Worm (Caenorhabditis elegans) whole organism, L1 larva: ENCODE data around the gene mtr-4.
A peak's percentile ranks its signal among the peaks of the same experiment; 100 is the strongest.

Experiments
- C04F5.9 ChIP-seq: sonication (generic microtip); optimal IDR thresholded peaks from 2 replicates; lab custom pipeline; 2016; ENCODE audit warnings: missing genetic modification characterization, missing compliant biosample characterization
- C16A3.4 ChIP-seq: fragments of 150-350 bp; optimal IDR thresholded peaks from 2 replicates; lab custom pipeline; 2014; ENCODE audit warnings: missing biosample characterization, missing genetic modification characterization
- F16B12.6 ChIP-seq: fragments of 150-350 bp; optimal IDR thresholded peaks from 2 replicates; lab custom pipeline; 2014; ENCODE audit warnings: missing biosample characterization, missing genetic modification characterization
- alr-1 ChIP-seq: fragments of 200-800 bp; sonication (Bioruptor generic); optimal IDR thresholded peaks from 2 replicates; lab custom pipeline; 2018; ENCODE audit warnings: borderline replicate concordance, mild to moderate bottlenecking, missing genetic modification characterization, missing compliant biosample characterization
- aly-2 ChIP-seq: fragments of 150-350 bp; optimal IDR thresholded peaks from 2 replicates; lab custom pipeline; 2014; ENCODE audit warnings: missing biosample characterization, missing genetic modification characterization
- ama-1 ChIP-seq: fragments of 150-350 bp; optimal IDR thresholded peaks from 2 replicates; lab custom pipeline; 2014
- blmp-1 ChIP-seq: fragments of 150-350 bp; optimal IDR thresholded peaks from 2 replicates; lab custom pipeline; 2014; ENCODE audit warnings: missing biosample characterization, missing genetic modification characterization
- ceh-63 ChIP-seq: fragments of 200-800 bp; sonication (Bioruptor generic); optimal IDR thresholded peaks from 2 replicates; lab custom pipeline; 2018; ENCODE audit warnings: mild to moderate bottlenecking, missing genetic modification characterization, missing compliant biosample characterization
- ceh-82 ChIP-seq, 3 experiments: fragments of 150-350 bp in 1 of 3; sonication (generic microtip) in 2 of 3; optimal IDR thresholded peaks; 2 replicates each; lab custom pipeline; 2014 to 2017; ENCODE audit warnings: missing biosample characterization in 3 of 3, missing genetic modification characterization in 3 of 3
- ceh-88 ChIP-seq: fragments of 200-800 bp; sonication (Bioruptor generic); IDR thresholded peaks from 2 replicates; pipeline ENCODE4 v1.3.6; 2022; ENCODE audit warnings: missing genetic modification characterization, missing compliant biosample characterization
- ceh-90 ChIP-seq: sonication (generic microtip); optimal IDR thresholded peaks from 2 replicates; lab custom pipeline; 2016; ENCODE audit warnings: missing genetic modification characterization, missing compliant biosample characterization
- ces-1 ChIP-seq: fragments of 150-350 bp; optimal IDR thresholded peaks from 2 replicates; lab custom pipeline; 2014; ENCODE audit warnings: missing biosample characterization, missing genetic modification reagents, missing genetic modification characterization
- dpl-1 ChIP-seq, 3 experiments: fragments of 150-350 bp in 2 of 3; sonication (generic microtip) in 1 of 3; optimal IDR thresholded peaks; 2 replicates each; lab custom pipeline; 2014 to 2017; ENCODE audit warnings: missing biosample characterization in 3 of 3, missing genetic modification characterization in 3 of 3, missing genetic modification reagents in 3 of 3
- efl-1 ChIP-seq, 4 experiments: fragments of 150-350 bp; optimal IDR thresholded peaks in 3 of 4; peaks in 1 of 4; 1 replicate in 1 of 4; 2 replicates in 3 of 4; lab custom pipeline; 2014; ENCODE audit warnings: missing biosample characterization in 2 of 4, missing genetic modification characterization in 2 of 4, missing genetic modification reagents in 2 of 4
- egl-27 ChIP-seq, 2 experiments: fragments of 150-350 bp in 1 of 2; sonication (generic microtip); optimal IDR thresholded peaks; 3 replicates each; lab custom pipeline; 2017 to 2018; ENCODE audit warnings: missing biosample characterization in 2 of 2, missing genetic modification characterization in 2 of 2, missing genetic modification reagents in 2 of 2
- elt-2 ChIP-seq: sonication (generic microtip); optimal IDR thresholded peaks from 2 replicates; lab custom pipeline; 2016; ENCODE audit warnings: missing genetic modification characterization, mild to moderate bottlenecking, inconsistent platforms, missing compliant biosample characterization, missing genetic modification reagents
- elt-3 ChIP-seq, 6 experiments: fragments of 150-350 bp in 1 of 6; sonication (generic microtip); optimal IDR thresholded peaks; 2 replicates each; lab custom pipeline; 2017 to 2018; ENCODE audit warnings: missing biosample characterization in 6 of 6, missing genetic modification characterization in 6 of 6, inconsistent platforms in 1 of 6
- fkh-8 ChIP-seq: sonication (generic microtip); optimal IDR thresholded peaks from 2 replicates; lab custom pipeline; 2016; ENCODE audit warnings: mild to moderate bottlenecking, missing genetic modification characterization, missing compliant biosample characterization
- isw-1 ChIP-seq: fragments of 200-800 bp; sonication (Bioruptor generic); IDR thresholded peaks from 2 replicates; pipeline ENCODE4 v1.3.6; 2022; ENCODE audit warnings: missing genetic modification characterization, missing compliant biosample characterization
- jun-1 ChIP-seq: fragments of 150-350 bp; optimal IDR thresholded peaks from 2 replicates; lab custom pipeline; 2014; ENCODE audit warnings: missing biosample characterization, missing genetic modification reagents, missing genetic modification characterization
- lin-14 ChIP-seq: fragments of 200-800 bp; sonication (Bioruptor generic); optimal IDR thresholded peaks from 2 replicates; lab custom pipeline; 2018; ENCODE audit warnings: mild to moderate bottlenecking, missing genetic modification characterization, moderate library complexity, missing compliant biosample characterization
- lin-15B ChIP-seq: fragments of 150-350 bp; sonication (generic microtip); optimal IDR thresholded peaks from 3 replicates; lab custom pipeline; 2014; ENCODE audit warnings: missing biosample characterization, missing genetic modification characterization
- lin-35 ChIP-seq, 2 experiments: fragments of 150-350 bp; optimal IDR thresholded peaks; 2 replicates each; lab custom pipeline; 2014; ENCODE audit warnings: missing biosample characterization in 2 of 2, missing genetic modification characterization in 2 of 2, missing genetic modification reagents in 2 of 2
- lir-3 ChIP-seq: sonication (generic microtip); optimal IDR thresholded peaks from 2 replicates; lab custom pipeline; 2016; ENCODE audit warnings: mild to moderate bottlenecking, missing genetic modification characterization, moderate library complexity, missing compliant biosample characterization; ENCODE audit not compliant: poor library complexity
- lsy-2 ChIP-seq, 2 experiments: fragments of 150-350 bp; optimal IDR thresholded peaks; 2 replicates each; lab custom pipeline; 2014; ENCODE audit warnings: missing biosample characterization in 2 of 2, missing genetic modification characterization in 2 of 2
- mab-9 ChIP-seq: fragments of 200-800 bp; sonication (Bioruptor generic); IDR thresholded peaks from 2 replicates; pipeline ENCODE4 v1.3.6; 2022; ENCODE audit warnings: missing genetic modification reagents, missing genetic modification characterization, missing compliant biosample characterization
- mdl-1 ChIP-seq, 2 experiments: fragments of 150-350 bp; optimal IDR thresholded peaks; 2 replicates each; lab custom pipeline; 2014 to 2017; ENCODE audit warnings: missing biosample characterization in 2 of 2, missing genetic modification characterization in 2 of 2, inconsistent platforms in 1 of 2
- mep-1 ChIP-seq: fragments of 150-350 bp; optimal IDR thresholded peaks from 2 replicates; lab custom pipeline; 2014; ENCODE audit warnings: missing biosample characterization, missing genetic modification characterization
- nhr-12 ChIP-seq: sonication (generic microtip); optimal IDR thresholded peaks from 2 replicates; lab custom pipeline; 2017; ENCODE audit warnings: missing biosample characterization, missing genetic modification characterization
- nhr-19 ChIP-seq: fragments of 200-800 bp; sonication (Bioruptor generic); conservative IDR thresholded peaks from 2 replicates; pipeline ENCODE4 v1.3.6; 2022; ENCODE audit warnings: missing genetic modification characterization, missing compliant biosample characterization
- nhr-20 ChIP-seq: sonication (generic microtip); optimal IDR thresholded peaks from 2 replicates; lab custom pipeline; 2016; ENCODE audit warnings: mild to moderate bottlenecking, missing genetic modification characterization, missing compliant biosample characterization
- nhr-237 ChIP-seq: fragments of 150-350 bp; optimal IDR thresholded peaks from 2 replicates; lab custom pipeline; 2014; ENCODE audit warnings: missing biosample characterization, missing genetic modification characterization
- nhr-71 ChIP-seq: sonication (generic microtip); optimal IDR thresholded peaks from 2 replicates; lab custom pipeline; 2016; ENCODE audit warnings: mild to moderate bottlenecking, missing genetic modification characterization, moderate library complexity, missing compliant biosample characterization
- nhr-77 ChIP-seq: fragments of 150-350 bp; optimal IDR thresholded peaks from 2 replicates; lab custom pipeline; 2014; ENCODE audit warnings: missing biosample characterization, missing genetic modification characterization
- nhr-85 ChIP-seq: sonication (generic microtip); peaks from one replicate; lab custom pipeline; 2016; ENCODE audit warnings: missing genetic modification characterization, inconsistent platforms, missing compliant biosample characterization
- pqm-1 ChIP-seq: sonication (generic microtip); optimal IDR thresholded peaks from 3 replicates; lab custom pipeline; 2017; ENCODE audit warnings: missing biosample characterization, missing genetic modification characterization
- skn-1 ChIP-seq: fragments of 150-350 bp; optimal IDR thresholded peaks from 2 replicates; lab custom pipeline; 2014; ENCODE audit warnings: missing biosample characterization, missing genetic modification characterization
- snpc-4 ChIP-seq: fragments of 150-350 bp; optimal IDR thresholded peaks from 2 replicates; lab custom pipeline; 2014; ENCODE audit warnings: missing biosample characterization, missing genetic modification characterization
- sox-4 ChIP-seq: sonication (generic microtip); optimal IDR thresholded peaks from 2 replicates; lab custom pipeline; 2016; ENCODE audit warnings: missing genetic modification characterization, missing compliant biosample characterization
- sptf-1 ChIP-seq: fragments of 150-350 bp; optimal IDR thresholded peaks from 2 replicates; lab custom pipeline; 2014; ENCODE audit warnings: missing biosample characterization, missing genetic modification characterization
- swsn-7 ChIP-seq: sonication (generic microtip); optimal IDR thresholded peaks from 2 replicates; lab custom pipeline; 2016; ENCODE audit warnings: missing genetic modification characterization, missing compliant biosample characterization
- tbx-2 ChIP-seq: sonication (generic microtip); optimal IDR thresholded peaks from 2 replicates; lab custom pipeline; 2016; ENCODE audit warnings: missing genetic modification characterization, missing compliant biosample characterization
- tlp-1 ChIP-seq: fragments of 150-350 bp; optimal IDR thresholded peaks from 2 replicates; lab custom pipeline; 2014; ENCODE audit warnings: missing biosample characterization, missing genetic modification characterization
- unc-98 ChIP-seq: fragments of 200-800 bp; sonication (Bioruptor generic); IDR thresholded peaks from 2 replicates; pipeline ENCODE4 v1.3.6; 2022; ENCODE audit warnings: missing genetic modification characterization, missing compliant biosample characterization
- ztf-11 ChIP-seq, 2 experiments: sonication (generic microtip); optimal IDR thresholded peaks; 2 replicates each; lab custom pipeline; 2016 to 2017; ENCODE audit warnings: missing genetic modification characterization in 2 of 2, missing biosample characterization in 1 of 2, missing compliant biosample characterization in 1 of 2

Gene mtr-4

ce11 chrIV:9861921-9862320, 36.4 kb downstream of the mtr-4 start, which contains the start of gene K07F5.14:
K07F5.14 (plus strand) TSS chrIV:9862221.
- TF ChIP-seq egl-27 (tag; optimal IDR thresholded peaks at IDR 0.05; lab: Kevin White, UChicago), result no peak
- no peak for TF ChIP-seq nhr-71 (tag; lab: Kevin White, UChicago)
- TF ChIP-seq sptf-1 (tag; lab: Kevin White, UChicago), result no peak
- TF ChIP-seq lir-3 (tag; lab: Kevin White, UChicago), result no peak
- no peak for TF ChIP-seq alr-1
- no peak for TF ChIP-seq ama-1 (lab: Kevin White, UChicago)
- no peak for TF ChIP-seq isw-1 (GFP tag; lab: Robert Waterston, UW)
- no peak for TF ChIP-seq nhr-77 (tag; lab: Kevin White, UChicago)
- TF ChIP-seq tbx-2 (tag; lab: Kevin White, UChicago), result no peak
- TF ChIP-seq fkh-8 (tag; lab: Kevin White, UChicago), result no peak
- no peak for TF ChIP-seq pqm-1
- TF ChIP-seq F16B12.6, result no peak
- TF ChIP-seq elt-3 (tag; optimal IDR thresholded peaks at IDR 0.05; lab: Kevin White, UChicago), result no peak
- no peak for TF ChIP-seq C16A3.4
- TF ChIP-seq aly-2 (tag; lab: Kevin White, UChicago), result no peak
- TF ChIP-seq unc-98 (GFP tag; lab: Robert Waterston, UW), result no peak
- TF ChIP-seq C04F5.9 (tag; lab: Kevin White, UChicago), result no peak
- TF ChIP-seq, all 84 proteins: peak for 0

ce11 chrIV:9863817-9864216, 38.3 kb downstream of the mtr-4 start, which contains the start of gene K07F5.16:
K07F5.16 (plus strand) TSS chrIV:9864117.
- no peak for TF ChIP-seq ceh-88 (GFP tag; lab: Robert Waterston, UW)

ce11 chrIV:9864778-9865177, 39.3 kb downstream of the mtr-4 start, which contains the start of the genes K07F5.15 and K07F5.22:
K07F5.15 (plus strand) TSS chrIV:9865078.
K07F5.22 (plus strand) TSS chrIV:9865078.
- TF ChIP-seq elt-2 (tag; lab: Kevin White, UChicago), result no peak
- TF ChIP-seq ztf-11 (tag; optimal IDR thresholded peaks at IDR 0.05; lab: Kevin White, UChicago), result no peak
- TF ChIP-seq ceh-82 (tag; optimal IDR thresholded peaks at IDR 0.05; lab: Kevin White, UChicago), result no peak
- TF ChIP-seq swsn-7, result no peak
- TF ChIP-seq ceh-88 (GFP tag; lab: Robert Waterston, UW), result no peak
- TF ChIP-seq ceh-63, result no peak
- no peak for TF ChIP-seq mab-9 (GFP tag; lab: Robert Waterston, UW)
- no peak for TF ChIP-seq skn-1
- no peak for TF ChIP-seq lin-15B (tag; lab: Kevin White, UChicago)
- TF ChIP-seq nhr-237 (tag; lab: Kevin White, UChicago), result no peak
- no peak for TF ChIP-seq aly-2 (tag; lab: Kevin White, UChicago)
- TF ChIP-seq ceh-90 (tag; lab: Kevin White, UChicago), result no peak
- no peak for TF ChIP-seq ces-1 (GFP tag; lab: Kevin White, UChicago)
- no peak for TF ChIP-seq blmp-1

ce11 chrIV:9866865-9867264, 41.4 kb downstream of the mtr-4 start:
- TF ChIP-seq snpc-4 (no peak), nhr-20 (tag; lab: Kevin White, UChicago) (peak; percentile 59)
- TF ChIP-seq, all 84 proteins: peak for 1

ce11 chrIV:9867915-9868314, 42.4 kb downstream of the mtr-4 start:
- TF ChIP-seq nhr-19 (GFP tag; lab: Robert Waterston, UW), result peak; percentile 87
- peak; percentile 61 to 74 for TF ChIP-seq lsy-2 (tag; optimal IDR thresholded peaks at IDR 0.05; lab: Kevin White, UChicago)
- peak; percentile 56 for TF ChIP-seq lir-3 (tag; lab: Kevin White, UChicago)
- no peak for TF ChIP-seq tlp-1 (tag; lab: Kevin White, UChicago)
- TF ChIP-seq alr-1, result no peak
- no peak for TF ChIP-seq nhr-12 (tag; lab: Kevin White, UChicago)
- TF ChIP-seq snpc-4, result no peak
- peak; percentile 98 for TF ChIP-seq nhr-85 (tag; lab: Kevin White, UChicago)
- TF ChIP-seq elt-2 (tag; lab: Kevin White, UChicago), result no peak
- TF ChIP-seq efl-1 (optimal IDR thresholded peaks at IDR 0.05; lab: Kevin White, UChicago), result peak in 1 of 2 experiments; percentile 17
- peak in 1 of 2 experiments; percentile 94 for TF ChIP-seq efl-1 (GFP tag; optimal IDR thresholded peaks at IDR 0.05 in 1 of 2; lab: Kevin White, UChicago)
- no peak for TF ChIP-seq jun-1 (tag; lab: Kevin White, UChicago)
- TF ChIP-seq mdl-1 (tag; optimal IDR thresholded peaks at IDR 0.05; lab: Kevin White, UChicago), result peak in 1 of 2 experiments; percentile 64
- peak in 1 of 3 experiments; percentile 28 for TF ChIP-seq dpl-1 (GFP tag; optimal IDR thresholded peaks at IDR 0.05; lab: Kevin White, UChicago)
- peak; percentile 84 for TF ChIP-seq lin-14
- 0 out of 2 replicates have a peak, but pooled peaks have one; percentile 21 for TF ChIP-seq ceh-88 (GFP tag; lab: Robert Waterston, UW)
- TF ChIP-seq sox-4 (tag; lab: Kevin White, UChicago), result no peak
- TF ChIP-seq lin-35 (GFP tag; optimal IDR thresholded peaks at IDR 0.05; lab: Kevin White, UChicago), result peak in 1 of 2 experiments; percentile 74
- TF ChIP-seq mep-1 (tag; lab: Kevin White, UChicago), result peak; percentile 53
- no peak for TF ChIP-seq pqm-1
- TF ChIP-seq unc-98 (GFP tag; lab: Robert Waterston, UW), result no peak
